Worm (Caenorhabditis elegans): ENCODE measurements around the gene C07A9.5.
A peak's percentile ranks its signal among the peaks of the same experiment; 100 is the strongest.

Gene C07A9.5

ce11 chrIII:9655802-9656201, 26.8 kb downstream of the C07A9.5 start, which contains the start of gene C15H7.4:
Gene C15H7.4 (minus strand): TSS chrIII:9655902.
- no peak for TF ChIP-seq flh-1 (GFP tag; optimal IDR thresholded peaks at IDR 0.05)
- no peak for TF ChIP-seq hlh-1 (tag; optimal IDR thresholded peaks at IDR 0.05)
- no peak for TF ChIP-seq mep-1 (tag; optimal IDR thresholded peaks at IDR 0.05)
- no peak for TF ChIP-seq nhr-2 (tag; optimal IDR thresholded peaks at IDR 0.05)
- no peak for TF ChIP-seq nhr-237 (tag; optimal IDR thresholded peaks at IDR 0.05)
- TF ChIP-seq lin-13 (tag; optimal IDR thresholded peaks at IDR 0.05): no peak
- no peak for TF ChIP-seq ceh-83 (GFP tag; optimal IDR thresholded peaks at IDR 0.05)
- no peak for TF ChIP-seq pha-4 (tag; optimal IDR thresholded peaks at IDR 0.05)
- TF ChIP-seq ces-1 (GFP tag; optimal IDR thresholded peaks at IDR 0.05): no peak
- TF ChIP-seq snpc-4 (tag; optimal IDR thresholded peaks at IDR 0.05): no peak
- TF ChIP-seq bed-3 (GFP tag; optimal IDR thresholded peaks at IDR 0.05): no peak
- no peak for TF ChIP-seq mls-2 (tag; optimal IDR thresholded peaks at IDR 0.05)
- TF ChIP-seq mab-5 (tag; optimal IDR thresholded peaks at IDR 0.05): no peak
- TF ChIP-seq lin-32 (GFP tag; optimal IDR thresholded peaks at IDR 0.05): no peak
- TF ChIP-seq blmp-1 (tag; optimal IDR thresholded peaks at IDR 0.05): no peak
- TF ChIP-seq drap-1 (GFP tag; optimal IDR thresholded peaks at IDR 0.05): no peak
- TF ChIP-seq elt-1 (tag; optimal IDR thresholded peaks at IDR 0.05; ENCODE audit: borderline replicate concordance, insufficient read depth): no peak

ce11 chrIII:9651871-9652270, 30.8 kb downstream of the C07A9.5 start, which contains the start of gene C15H7.3:
Gene C15H7.3 (minus strand): TSS chrIII:9651971.
- TF ChIP-seq lin-13 (tag; optimal IDR thresholded peaks at IDR 0.05): no peak
- no peak for TF ChIP-seq elt-3 (tag; optimal IDR thresholded peaks at IDR 0.05)
- no peak for TF ChIP-seq mls-2 (tag; optimal IDR thresholded peaks at IDR 0.05)

- TF ChIP-seq hlh-1 (tag; optimal IDR thresholded peaks at IDR 0.05) (no peak), pha-4 (tag; optimal IDR thresholded peaks at IDR 0.05) (no peak), nhr-12 (tag; optimal IDR thresholded peaks at IDR 0.05) (no peak), drap-1 (GFP tag; optimal IDR thresholded peaks at IDR 0.05) (no peak), elt-1 (tag; optimal IDR thresholded peaks at IDR 0.05; ENCODE audit: borderline replicate concordance, insufficient read depth) (no peak), blmp-1 (tag; optimal IDR thresholded peaks at IDR 0.05) (peak; percentile 94), ceh-39 (tag; optimal IDR thresholded peaks at IDR 0.05) (no peak), ceh-83 (GFP tag; optimal IDR thresholded peaks at IDR 0.05) (no peak), mep-1 (tag; optimal IDR thresholded peaks at IDR 0.05) (peak; percentile 3), ces-1 (GFP tag; optimal IDR thresholded peaks at IDR 0.05) (no peak), nhr-76 (tag; optimal IDR thresholded peaks at IDR 0.05) (no peak), unc-39 (tag; optimal IDR thresholded peaks at IDR 0.05) (no peak), elt-3 (tag; optimal IDR thresholded peaks at IDR 0.05) (no peak), bed-3 (GFP tag; optimal IDR thresholded peaks at IDR 0.05) (no peak), mls-2 (tag; optimal IDR thresholded peaks at IDR 0.05) (no peak), sptf-1 (tag; optimal IDR thresholded peaks at IDR 0.05) (no peak), M03D4.4 (tag; optimal IDR thresholded peaks at IDR 0.05) (no peak), snpc-4 (tag; optimal IDR thresholded peaks at IDR 0.05) (no peak), unc-62 (GFP tag; optimal IDR thresholded peaks at IDR 0.05) (no peak), sem-2 (GFP tag; optimal IDR thresholded peaks at IDR 0.05) (no peak), lin-13 (tag; optimal IDR thresholded peaks at IDR 0.05) (no peak), lsy-2 (tag; optimal IDR thresholded peaks at IDR 0.05) (peak; percentile 37), unc-120 (tag; optimal IDR thresholded peaks at IDR 0.05; ENCODE audit: poor library complexity, severe bottlenecking) (no peak), tbx-8 (GFP tag; optimal IDR thresholded peaks at IDR 0.05) (no peak), ceh-43 (GFP tag; optimal IDR thresholded peaks at IDR 0.05) (no peak), ham-2 (GFP tag; optimal IDR thresholded peaks at IDR 0.05) (peak; percentile 60)
These were observed 36.1 kb downstream of the C07A9.5 start for ce11 chrIII:9646440-9647021.

- TF ChIP-seq ceh-43 (GFP tag; optimal IDR thresholded peaks at IDR 0.05) (no peak), mls-2 (tag; optimal IDR thresholded peaks at IDR 0.05) (no peak), ceh-83 (GFP tag; optimal IDR thresholded peaks at IDR 0.05) (no peak), hlh-1 (tag; optimal IDR thresholded peaks at IDR 0.05) (no peak), elt-1 (tag; optimal IDR thresholded peaks at IDR 0.05; ENCODE audit: borderline replicate concordance, insufficient read depth) (no peak)
These were observed 37.5 kb downstream of the C07A9.5 start for ce11 chrIII:9645099-9645498.

ce11 chrIII:9642110-9642509, 40.5 kb downstream of the C07A9.5 start:
- TF ChIP-seq ham-2 (GFP tag; optimal IDR thresholded peaks at IDR 0.05) (peak; percentile 87), elt-1 (tag; optimal IDR thresholded peaks at IDR 0.05; ENCODE audit: borderline replicate concordance, insufficient read depth) (peak; percentile 58), lin-32 (GFP tag; optimal IDR thresholded peaks at IDR 0.05) (no peak)
